Fruit fly (Drosophila melanogaster) whole organism, prepupa: ENCODE measurements around the gene CG42487.
"Not testable (repeated sequence)": the region's sequence is repeated elsewhere in the genome, so short reads cannot be mapped to it uniquely, and the experiment has no call there.

Source experiments
- CG10669 ChIP-seq: fragments of 200-800 bp; sonication (Bioruptor generic); optimal IDR thresholded peaks from 3 replicates; lab custom pipeline; 2018; ENCODE audit warnings: missing biosample characterization, mild to moderate bottlenecking, missing genetic modification characterization, moderate library complexity
- CG11294 ChIP-seq: fragments of 200-800 bp; sonication (Bioruptor generic); IDR thresholded peaks from 2 replicates; pipeline ENCODE4 v1.3.6; 2022; ENCODE audit warnings: missing biosample characterization, missing genetic modification characterization
- CG11902 ChIP-seq: fragments of 200-800 bp; sonication (Bioruptor generic); optimal IDR thresholded peaks from 3 replicates; lab custom pipeline; 2016; ENCODE audit warnings: missing biosample characterization, missing genetic modification characterization
- CG15336 ChIP-seq: fragments of 200-800 bp; sonication (Bioruptor generic); IDR thresholded peaks from 2 replicates; pipeline ENCODE4 v1.3.6; 2022; ENCODE audit warnings: missing biosample characterization, missing genetic modification characterization
- CG1621 ChIP-seq: fragments of 200-800 bp; sonication (Bioruptor generic); optimal IDR thresholded peaks from 3 replicates; lab custom pipeline; 2018; ENCODE audit warnings: missing biosample characterization, mild to moderate bottlenecking, missing genetic modification characterization
- CG3032 ChIP-seq: fragments of 200-800 bp; optimal IDR thresholded peaks from 2 replicates; lab custom pipeline; 2019; ENCODE audit warnings: missing biosample characterization, mild to moderate bottlenecking, missing genetic modification characterization, moderate library complexity
- CG31627 ChIP-seq: fragments of 200-800 bp; sonication (Bioruptor generic); optimal IDR thresholded peaks from 3 replicates; lab custom pipeline; 2016; ENCODE audit warnings: missing biosample characterization, missing genetic modification characterization
- CG3919 ChIP-seq: fragments of 200-800 bp; sonication (Bioruptor generic); optimal IDR thresholded peaks from 3 replicates; lab custom pipeline; 2016; ENCODE audit warnings: missing biosample characterization, missing genetic modification characterization
- CG6163 ChIP-seq: fragments of 200-800 bp; sonication (Bioruptor generic); IDR thresholded peaks from 3 replicates; pipeline ENCODE4 v1.3.6; 2022; ENCODE audit warnings: missing biosample characterization, missing genetic modification characterization
- CG6792 ChIP-seq: fragments of 200-800 bp; sonication (Bioruptor generic); optimal IDR thresholded peaks from 3 replicates; lab custom pipeline; 2016; ENCODE audit warnings: missing biosample characterization, missing genetic modification characterization
- CG8119 ChIP-seq: fragments of 200-800 bp; sonication (Bioruptor generic); IDR thresholded peaks from 3 replicates; pipeline ENCODE4 v1.3.6; 2022; ENCODE audit warnings: missing biosample characterization, missing genetic modification characterization
- CG8632 ChIP-seq: fragments of 200-800 bp; sonication (Bioruptor generic); optimal IDR thresholded peaks from 3 replicates; lab custom pipeline; 2016; ENCODE audit warnings: missing biosample characterization, missing genetic modification characterization
- Eip75B ChIP-seq: fragments of 200-800 bp; sonication (Bioruptor generic); optimal IDR thresholded peaks from 3 replicates; lab custom pipeline; 2016; ENCODE audit warnings: missing biosample characterization, missing genetic modification characterization
- Eip78C ChIP-seq: fragments of 200-800 bp; sonication (Bioruptor generic); peaks from one replicate; lab custom pipeline; 2016; ENCODE audit warnings: missing biosample characterization, missing genetic modification characterization
- Eip93F ChIP-seq: fragments of 200-800 bp; sonication (Bioruptor generic); optimal IDR thresholded peaks from 2 replicates; lab custom pipeline; 2016; ENCODE audit warnings: missing biosample characterization, mild to moderate bottlenecking, missing genetic modification characterization
- Ets21C ChIP-seq: fragments of 200-800 bp; sonication (Bioruptor generic); optimal IDR thresholded peaks from 3 replicates; lab custom pipeline; 2016; ENCODE audit warnings: missing biosample characterization, missing genetic modification characterization
- Ets96B ChIP-seq: fragments of 200-800 bp; optimal IDR thresholded peaks from 2 replicates; lab custom pipeline; 2019; ENCODE audit warnings: missing biosample characterization, mild to moderate bottlenecking, missing genetic modification characterization, moderate library complexity
- Gug ChIP-seq: fragments of 200-800 bp; sonication (Bioruptor generic); IDR thresholded peaks from 2 replicates; pipeline ENCODE4 v1.3.6; 2022; ENCODE audit warnings: missing biosample characterization, missing genetic modification characterization
- Sox102F ChIP-seq: fragments of 200-800 bp; sonication (Bioruptor generic); optimal IDR thresholded peaks from 2 replicates; lab custom pipeline; 2016; ENCODE audit warnings: missing biosample characterization, mild to moderate bottlenecking, missing genetic modification characterization
- acj6 ChIP-seq: fragments of 200-800 bp; sonication (Bioruptor generic); optimal IDR thresholded peaks from 3 replicates; lab custom pipeline; 2016; ENCODE audit warnings: missing biosample characterization, missing genetic modification characterization
- dac ChIP-seq: fragments of 200-800 bp; sonication (Bioruptor generic); optimal IDR thresholded peaks from 2 replicates; lab custom pipeline; 2017; ENCODE audit warnings: missing biosample characterization, mild to moderate bottlenecking, missing genetic modification characterization
- eg ChIP-seq: fragments of 200-800 bp; sonication (Bioruptor generic); IDR thresholded peaks from 3 replicates; pipeline ENCODE4 v1.3.6; 2022; ENCODE audit warnings: missing biosample characterization, missing genetic modification characterization
- esn ChIP-seq: fragments of 200-800 bp; sonication (Bioruptor generic); optimal IDR thresholded peaks from 2 replicates; lab custom pipeline; 2016; ENCODE audit warnings: missing biosample characterization, mild to moderate bottlenecking, missing genetic modification characterization, moderate library complexity
- fkh ChIP-seq: fragments of 200-800 bp; sonication (Bioruptor generic); optimal IDR thresholded peaks from 3 replicates; lab custom pipeline; 2017; ENCODE audit warnings: missing biosample characterization, mild to moderate bottlenecking, missing genetic modification characterization, moderate library complexity
- lz ChIP-seq: fragments of 200-800 bp; sonication (Bioruptor generic); optimal IDR thresholded peaks from 3 replicates; lab custom pipeline; 2016; ENCODE audit warnings: missing biosample characterization, missing genetic modification characterization
- pdm3 ChIP-seq: fragments of 200-800 bp; sonication (Bioruptor generic); optimal IDR thresholded peaks from 3 replicates; lab custom pipeline; 2016; ENCODE audit warnings: missing biosample characterization, missing genetic modification characterization
- salr ChIP-seq, 2 experiments: fragments of 200-800 bp; sonication (Bioruptor generic); optimal IDR thresholded peaks; 3 replicates each; lab custom pipeline; 2016 to 2018; ENCODE audit warnings: missing biosample characterization in 2 of 2, missing genetic modification characterization in 2 of 2, mild to moderate bottlenecking in 1 of 2
- ss ChIP-seq, 2 experiments: fragments of 200-800 bp; sonication (Bioruptor generic); optimal IDR thresholded peaks; 2 replicates in 1 of 2; 3 replicates in 1 of 2; lab custom pipeline; 2017 to 2018; ENCODE audit warnings: mild to moderate bottlenecking in 2 of 2, missing biosample characterization in 2 of 2, missing genetic modification characterization in 2 of 2, moderate library complexity in 1 of 2
- svp ChIP-seq: fragments of 200-800 bp; sonication (Bioruptor generic); peaks from one replicate; lab custom pipeline; 2016; ENCODE audit warnings: missing biosample characterization, missing genetic modification characterization

The CG42487 gene

DNA sequence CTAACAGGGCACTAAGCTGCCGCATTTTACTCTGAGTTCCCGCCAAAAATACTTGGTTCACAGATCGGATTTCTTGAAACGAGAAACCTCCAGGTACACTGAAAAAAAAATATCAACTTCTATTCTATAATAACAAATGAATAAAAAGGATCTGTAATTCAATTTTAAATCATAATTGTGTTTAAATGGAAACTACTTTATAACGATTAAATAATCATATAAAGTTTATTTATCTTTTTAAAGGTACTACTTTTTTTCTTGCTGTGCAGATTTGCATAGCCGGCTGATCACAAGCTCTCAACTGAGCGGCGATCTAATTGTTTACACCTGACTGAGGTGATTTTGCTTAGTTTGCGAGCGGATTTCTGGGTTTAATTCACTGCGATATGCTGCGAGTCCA is 28.3 kb upstream of the CG42487 start (continued):
- TF ChIP-seq pdm3 (GFP tag; lab: Kevin White, UChicago) (peak; percentile 44), CG3919 (peak; percentile 49), CG11902 (no peak), CG10669 (peak; percentile 32), CG1621 (no peak), Eip93F (GFP tag; lab: Kevin White, UChicago) (no peak), lz (GFP tag; lab: Kevin White, UChicago) (no peak), CG8632 (GFP tag; lab: Kevin White, UChicago) (peak; percentile 46), acj6 (GFP tag; lab: Kevin White, UChicago) (peak; percentile 49), CG3032 (tag; lab: Kevin White, UChicago) (no peak), Gug (GFP tag; lab: Robert Waterston, UW) (peak; percentile 57), Ets96B (tag; lab: Kevin White, UChicago) (peak; percentile 27), ss (GFP tag; optimal IDR thresholded peaks at IDR 0.05; lab: Kevin White, UChicago) (no peak), CG8119 (GFP tag; lab: Robert Waterston, UW) (peak; percentile 86)

DNA sequence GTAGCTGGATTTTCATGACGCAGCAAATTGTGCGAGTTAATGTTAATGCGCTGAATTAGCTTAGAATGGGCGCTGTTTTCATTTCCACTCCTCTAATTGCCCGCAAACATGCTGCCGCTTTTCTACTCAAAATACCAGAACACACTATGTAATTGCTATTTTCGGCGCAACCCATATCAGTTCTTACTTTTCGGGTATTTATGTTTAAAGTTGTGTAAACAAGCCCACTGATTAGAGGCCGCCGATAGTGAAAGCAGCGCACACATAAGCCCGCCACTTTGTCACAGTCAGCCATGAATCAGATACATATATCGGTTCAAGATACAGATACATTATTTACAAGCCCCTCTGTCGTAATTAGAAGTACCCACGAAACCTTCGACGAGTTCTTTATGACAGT is 27.7 kb upstream of the CG42487 start:
- TF ChIP-seq CG15336 (GFP tag; lab: Robert Waterston, UW) (no peak), fkh (GFP tag; lab: Kevin White, UChicago) (peak; percentile 88)
- TF ChIP-seq, all 60 proteins: peak for 1

DNA sequence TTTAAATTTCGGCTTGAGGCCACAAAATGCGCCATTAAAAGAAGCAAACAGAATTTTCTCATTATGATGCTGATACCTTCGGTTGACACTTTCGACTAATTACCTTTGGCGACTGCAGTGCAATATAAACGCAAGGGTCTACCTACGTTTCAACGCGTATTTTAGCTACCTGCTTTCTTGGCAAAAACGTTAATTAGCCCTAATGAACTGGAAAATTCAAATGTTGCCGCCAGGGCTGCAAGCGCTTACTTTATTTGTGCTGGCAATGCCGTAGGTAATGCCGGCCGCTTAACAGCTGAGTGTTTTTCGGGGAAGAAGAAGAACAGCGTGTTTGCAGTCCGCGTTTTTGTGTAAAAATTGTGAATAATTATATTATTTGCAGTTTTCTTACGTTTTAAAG is 4.1 kb upstream of the CG42487 start, which contains the start of the genes CG31131 and CG4849:
CG31131 (minus strand) TSS at position 101 of the 400 bp plus-strand sequence.
CG4849 (plus strand) TSS at position 297 of the 400 bp plus-strand sequence.
- TF ChIP-seq Eip75B, CG8632, dac (GFP tag; lab: Kevin White, UChicago): not testable (repeated sequence)

DNA sequence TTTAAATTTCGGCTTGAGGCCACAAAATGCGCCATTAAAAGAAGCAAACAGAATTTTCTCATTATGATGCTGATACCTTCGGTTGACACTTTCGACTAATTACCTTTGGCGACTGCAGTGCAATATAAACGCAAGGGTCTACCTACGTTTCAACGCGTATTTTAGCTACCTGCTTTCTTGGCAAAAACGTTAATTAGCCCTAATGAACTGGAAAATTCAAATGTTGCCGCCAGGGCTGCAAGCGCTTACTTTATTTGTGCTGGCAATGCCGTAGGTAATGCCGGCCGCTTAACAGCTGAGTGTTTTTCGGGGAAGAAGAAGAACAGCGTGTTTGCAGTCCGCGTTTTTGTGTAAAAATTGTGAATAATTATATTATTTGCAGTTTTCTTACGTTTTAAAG is 1.4 kb upstream of the CG42487 start, which contains the start of gene CG31253:
CG31253 (minus strand) TSS at position 101 of the 400 bp plus-strand sequence.
- TF ChIP-seq svp, esn, fkh (GFP tag; lab: Kevin White, UChicago): not testable (repeated sequence)

DNA sequence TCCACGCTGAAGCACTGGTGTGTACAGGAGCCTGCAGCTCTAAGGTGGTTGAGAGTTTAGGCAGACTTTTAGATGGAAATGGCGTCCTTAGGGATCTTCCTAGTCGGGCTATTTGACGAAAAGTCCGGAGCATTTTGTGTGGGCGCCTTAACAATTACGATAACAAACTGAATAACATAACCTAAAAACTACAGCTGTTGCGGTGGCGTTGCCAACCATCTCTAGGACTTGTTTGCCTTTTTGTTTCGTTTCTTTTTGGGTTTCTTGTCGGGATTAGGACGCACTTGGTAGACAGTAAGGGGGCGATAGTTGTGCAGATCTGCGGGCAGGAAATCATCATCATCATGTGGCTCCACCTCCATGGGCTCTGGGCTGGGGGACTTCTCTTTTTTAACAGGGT is 1.1 kb downstream of the CG42487 start:
- TF ChIP-seq CG6792 (GFP tag; lab: Kevin White, UChicago), result no peak
- no peak for TF ChIP-seq fkh (GFP tag; lab: Kevin White, UChicago)
- no peak for TF ChIP-seq CG6163 (GFP tag; lab: Robert Waterston, UW)
- TF ChIP-seq salr (GFP tag; optimal IDR thresholded peaks at IDR 0.05; lab: Kevin White, UChicago), result no peak
- TF ChIP-seq acj6 (GFP tag; lab: Kevin White, UChicago), result no peak
- no peak for TF ChIP-seq CG8632 (GFP tag; lab: Kevin White, UChicago)
- TF ChIP-seq ss (GFP tag; optimal IDR thresholded peaks at IDR 0.05; lab: Kevin White, UChicago), result no peak
- no peak for TF ChIP-seq Sox102F (GFP tag; lab: Kevin White, UChicago)
- TF ChIP-seq CG15336 (GFP tag; lab: Robert Waterston, UW), result no peak

DNA sequence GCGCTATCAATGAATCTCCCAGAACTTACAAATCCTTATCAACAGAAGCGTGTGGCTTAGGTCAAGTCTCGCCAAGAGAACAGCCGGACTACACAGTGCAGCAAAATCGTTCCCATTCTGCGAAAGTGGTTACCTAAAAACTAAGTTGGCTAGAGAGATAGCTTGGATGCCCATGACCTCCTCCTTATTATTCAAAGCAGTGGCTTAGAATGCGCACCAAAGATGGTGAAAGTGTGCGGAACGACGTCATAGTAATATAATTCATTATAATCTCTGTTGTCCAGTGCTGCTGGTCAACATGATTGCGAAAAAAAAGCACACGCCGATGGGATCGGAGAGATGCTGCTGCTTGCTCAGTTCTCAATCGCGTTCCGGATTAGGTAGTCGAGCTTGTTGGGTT is 4.5 kb downstream of the CG42487 start, which contains the start of gene Nep7:
Nep7 (plus strand) TSS at position 385 of the 400 bp plus-strand sequence.
- peak; percentile 35; the same call in 1 of the 2 replicates for TF ChIP-seq Gug (GFP tag; lab: Robert Waterston, UW)
- TF ChIP-seq CG31627 (GFP tag; lab: Kevin White, UChicago), result no peak
- peak; percentile 38; the same call in 2 of the 3 replicates for TF ChIP-seq CG8119 (GFP tag; lab: Robert Waterston, UW)
- peak; percentile 66 for TF ChIP-seq eg (GFP tag; lab: Robert Waterston, UW)
- 0 out of 3 replicates have a peak, but pooled peaks have one; percentile 23 for TF ChIP-seq CG6163 (GFP tag; lab: Robert Waterston, UW)
- peak; percentile 42; the same call in 1 of the 2 replicates for TF ChIP-seq CG15336 (GFP tag; lab: Robert Waterston, UW)
- peak; percentile 82 for TF ChIP-seq svp (GFP tag; lab: Kevin White, UChicago)
- peak; percentile 73 for TF ChIP-seq Eip78C (GFP tag; lab: Kevin White, UChicago)
- TF ChIP-seq Ets21C, result no peak
- TF ChIP-seq CG11294 (GFP tag; lab: Robert Waterston, UW), result peak; percentile 39; the same call in 1 of the 2 replicates
